Worm (Caenorhabditis elegans) whole organism, L2 larva: ENCODE measurements around the gene Y51B9A.8.

Experiments
- R02D3.7 ChIP-seq: fragments of 150-350 bp; optimal IDR thresholded peaks from 2 replicates; lab custom pipeline; 2014; ENCODE audit warnings: missing biosample characterization, missing genetic modification characterization
- ZK546.5 ChIP-seq: sonication (generic microtip); optimal IDR thresholded peaks from 2 replicates; lab custom pipeline; 2017; ENCODE audit warnings: missing biosample characterization, missing genetic modification characterization
- lsy-2 ChIP-seq, 2 experiments: fragments of 150-350 bp in 1 of 2; sonication (generic microtip) in 1 of 2; optimal IDR thresholded peaks; 2 replicates each; lab custom pipeline; 2014 to 2017; ENCODE audit warnings: missing biosample characterization in 2 of 2, missing genetic modification characterization in 2 of 2
- nhr-6 ChIP-seq: fragments of 150-350 bp; optimal IDR thresholded peaks from 2 replicates; lab custom pipeline; 2014; ENCODE audit warnings: missing biosample characterization, missing genetic modification characterization
- skn-1 ChIP-seq: sonication (generic microtip); optimal IDR thresholded peaks from 2 replicates; lab custom pipeline; 2017; ENCODE audit warnings: missing biosample characterization, missing genetic modification characterization
- zag-1 ChIP-seq: fragments of 150-350 bp; optimal IDR thresholded peaks from 2 replicates; lab custom pipeline; 2014; ENCODE audit warnings: missing biosample characterization, missing genetic modification characterization

DNA sequence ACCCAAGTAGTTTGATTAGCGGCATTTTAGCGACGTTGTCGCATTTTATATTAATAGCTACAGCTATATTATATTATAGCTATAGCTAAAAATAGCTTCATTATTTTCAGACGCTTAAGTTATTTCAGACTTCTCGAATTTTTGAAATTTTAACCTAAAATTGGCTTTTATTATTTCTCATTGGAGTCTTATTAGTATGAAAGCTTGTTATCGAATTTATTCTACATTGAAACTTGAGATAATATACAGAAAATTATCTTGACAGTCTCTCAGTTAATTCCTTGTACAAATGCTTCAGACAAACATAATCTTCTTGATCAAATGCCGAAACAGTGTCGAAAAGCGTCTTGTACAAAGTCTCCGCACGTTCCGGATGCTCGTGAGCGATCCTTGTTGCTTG, 18.9 kb upstream of the Y51B9A.8 start, which contains the start of gene srh-48:
- no peak for TF ChIP-seq R02D3.7 (tag; lab: Kevin White, UChicago)
- TF ChIP-seq lsy-2 (tag; optimal IDR thresholded peaks at IDR 0.05; lab: Kevin White, UChicago): no peak
- TF ChIP-seq skn-1 (tag; lab: Kevin White, UChicago): no peak
- no peak for TF ChIP-seq nhr-6
- no peak for TF ChIP-seq zag-1 (tag; lab: Kevin White, UChicago)
- TF ChIP-seq ZK546.5: no peak
